Fruit fly (Drosophila melanogaster) ovary, adult (tissue): ENCODE results near the gene psd.

Source experiments
- CG17801 ChIP-seq: fragments of 200-800 bp; optimal IDR thresholded peaks from 2 replicates; lab custom pipeline; 2019; ENCODE audit warnings: missing biosample characterization, mild to moderate bottlenecking, missing genetic modification characterization, moderate library complexity; ENCODE audit not compliant: partially characterized antibody

The psd gene

dm6 chr2L:5982334-5982987 lies 17.7 kb upstream of the psd start:
- TF ChIP-seq CG17801 (GFP tag; lab: Kevin White, UChicago), result peak; percentile 64

dm6 chr2L:5981433-5982333 lies 16.9 kb upstream of the psd start, which contains the start of gene eIF4A:
eIF4A (plus strand) TSS chr2L:5981764.
- peak; percentile 27 for TF ChIP-seq CG17801 (GFP tag; lab: Kevin White, UChicago)

- TF ChIP-seq CG17801 (GFP tag; lab: Kevin White, UChicago), result peak; percentile 43
Measured at dm6 chr2L:5980862-5981432, 16.2 kb upstream of the psd start, which contains the start of gene chic. chic (minus strand) TSS chr2L:5981018.

dm6 chr2L:5979957-5980861 lies 15.5 kb upstream of the psd start:
- TF ChIP-seq CG17801 (GFP tag; lab: Kevin White, UChicago), result peak; percentile 70

DNA sequence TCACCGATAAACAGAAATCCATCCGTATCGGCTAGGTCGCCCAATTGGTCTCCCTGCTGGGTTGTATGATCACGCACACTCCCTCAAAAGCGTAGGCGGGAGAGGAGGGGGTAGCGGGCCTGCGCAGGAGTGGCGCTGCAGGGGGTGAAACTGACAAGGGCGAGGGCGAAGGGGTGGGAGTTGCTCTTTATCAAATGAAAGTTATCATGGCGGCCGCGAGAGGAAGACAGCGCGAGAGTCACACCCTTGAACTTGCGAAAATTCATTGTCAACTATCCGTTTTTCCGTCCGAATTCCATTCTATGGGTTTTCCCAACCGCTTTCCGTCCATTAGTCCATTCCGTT lies 14.3 kb upstream of the psd start:
- no peak for TF ChIP-seq CG17801 (GFP tag; lab: Kevin White, UChicago)

dm6 chr2L:5978333-5979054 lies 13.7 kb upstream of the psd start:
- no peak for TF ChIP-seq CG17801 (GFP tag; lab: Kevin White, UChicago)

dm6 chr2L:5977729-5978078 lies 13.0 kb upstream of the psd start:
- TF ChIP-seq CG17801 (GFP tag; lab: Kevin White, UChicago), result no peak

DNA sequence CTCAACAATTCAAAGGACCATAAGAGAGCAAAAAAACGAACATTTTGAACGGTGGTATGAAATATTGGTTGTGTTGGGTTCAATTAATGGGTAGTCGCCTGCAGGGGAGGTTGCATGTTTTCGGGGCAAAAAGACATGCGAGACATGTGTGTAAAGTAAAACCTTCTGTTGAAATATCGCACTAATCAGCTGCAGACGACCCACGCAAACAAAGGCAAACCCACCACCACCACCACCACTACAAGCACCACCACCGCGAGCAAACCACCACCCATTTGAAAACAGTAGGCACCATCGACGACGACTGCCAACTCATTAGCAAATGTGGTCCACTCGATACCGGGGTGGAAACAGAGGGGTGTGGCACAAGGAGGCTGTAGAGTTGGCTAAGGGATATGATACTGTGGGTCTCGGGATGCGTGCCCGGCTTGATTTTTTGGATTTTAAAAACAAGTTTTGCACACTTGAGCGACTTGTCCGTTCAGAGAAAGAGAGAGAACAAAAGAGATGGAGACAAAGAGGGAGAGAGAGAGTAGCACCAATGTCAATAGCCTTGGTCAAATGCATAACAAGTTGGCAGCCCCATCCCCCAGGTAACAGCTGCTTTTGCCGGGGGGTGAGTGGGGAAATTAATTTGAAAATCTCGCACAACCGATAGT lies 12.4 kb upstream of the psd start:
- no peak for TF ChIP-seq CG17801 (GFP tag; lab: Kevin White, UChicago)

DNA sequence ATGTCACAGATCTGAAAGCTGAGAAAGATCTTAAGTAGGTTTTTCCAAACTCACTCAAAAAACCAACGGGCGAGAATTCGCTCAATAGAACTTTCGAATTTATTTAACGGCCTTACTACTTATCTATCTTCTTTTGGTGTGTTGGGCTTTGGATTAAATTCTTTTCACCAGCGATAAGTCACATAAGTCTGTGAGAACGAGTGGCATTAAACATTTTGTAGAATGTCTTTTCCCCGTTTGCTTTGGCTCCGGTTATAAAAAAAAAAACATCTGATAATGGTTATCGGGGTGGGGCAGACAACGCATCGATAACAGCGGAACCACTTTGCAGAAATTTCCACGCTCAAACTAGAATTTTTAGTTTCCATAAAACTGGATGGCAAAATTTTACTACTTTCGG lies 10.8 kb upstream of the psd start:
- no peak for TF ChIP-seq CG17801 (GFP tag; lab: Kevin White, UChicago)

dm6 chr2L:5975025-5975539 lies 10.3 kb upstream of the psd start:
- no peak for TF ChIP-seq CG17801 (GFP tag; lab: Kevin White, UChicago)

DNA sequence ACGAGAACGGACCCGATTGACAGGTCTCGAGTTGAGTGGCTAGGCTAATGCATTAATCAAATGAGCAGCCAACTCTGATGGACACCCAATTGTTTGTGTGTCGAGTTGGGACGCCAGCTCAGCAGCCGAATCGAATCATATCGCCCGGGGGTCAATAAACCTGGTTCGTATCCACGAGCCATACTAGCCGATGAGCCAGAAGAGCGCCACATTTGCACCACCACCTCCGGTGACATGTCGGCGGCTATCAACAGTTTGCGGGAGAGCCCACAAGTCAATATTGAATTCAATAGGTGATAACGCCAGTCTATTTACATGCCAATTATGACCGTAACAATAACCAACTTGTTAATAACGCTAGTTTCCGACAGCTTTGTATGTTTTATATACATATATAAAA lies 9.4 kb upstream of the psd start:
- no peak for TF ChIP-seq CG17801 (GFP tag; lab: Kevin White, UChicago)

DNA sequence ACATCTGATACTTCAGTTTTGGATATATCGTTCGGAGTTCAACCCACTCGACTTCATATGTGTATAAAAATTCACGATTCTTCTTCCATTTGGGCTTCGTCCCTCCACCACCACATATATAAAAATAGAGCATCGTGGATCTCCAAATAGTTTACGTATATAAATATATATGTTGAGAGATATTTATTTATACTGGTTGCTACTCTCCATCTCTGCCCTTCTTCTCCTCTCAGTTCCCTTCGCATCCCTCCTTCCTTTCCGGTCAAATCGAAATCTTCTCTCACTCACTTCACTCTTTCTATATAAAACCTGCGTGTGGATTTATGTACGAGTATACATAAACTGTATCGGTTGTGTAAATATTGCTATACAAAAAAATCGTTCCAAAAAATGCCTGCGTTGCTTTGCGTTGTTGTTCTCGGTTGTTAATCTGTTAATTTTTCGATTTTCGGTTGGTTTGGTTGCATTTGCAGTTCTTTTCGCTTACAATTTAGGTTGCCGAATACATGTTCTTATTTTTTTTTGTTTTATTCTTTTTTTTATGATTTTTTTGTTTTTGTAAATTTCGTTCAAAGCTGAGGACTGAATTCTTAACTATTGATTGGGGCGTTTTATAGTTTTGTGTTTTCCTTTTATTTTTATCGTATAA lies 8.0 kb upstream of the psd start:
- no peak for TF ChIP-seq CG17801 (GFP tag; lab: Kevin White, UChicago)

- TF ChIP-seq CG17801 (GFP tag; lab: Kevin White, UChicago), result peak; percentile 0
Measured at dm6 chr2L:5972005-5972404, 7.3 kb upstream of the psd start.
